Worm (Caenorhabditis elegans): Measurements from ENCODE around the gene K10D2.5.

DNA sequence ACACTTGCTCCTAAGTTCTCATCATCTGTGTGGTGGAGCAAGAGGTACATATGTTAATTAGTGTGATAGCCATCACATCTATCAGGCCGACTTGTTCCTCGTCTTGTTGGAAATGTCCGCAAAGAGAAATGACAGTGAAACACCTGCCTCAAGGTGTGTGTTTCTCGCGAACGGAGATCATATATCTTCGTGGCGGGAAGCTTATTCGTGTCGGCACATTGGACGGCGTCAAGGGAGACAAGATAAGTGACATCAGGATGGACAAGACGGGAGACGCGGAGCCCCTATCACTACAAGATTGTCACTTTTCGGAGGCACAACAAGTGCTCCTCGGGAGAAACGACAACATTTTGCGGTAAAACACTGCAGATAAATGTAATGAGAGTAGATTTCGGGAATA is 32.8 kb upstream of the K10D2.5 start:
- TF ChIP-seq him-1 (tag; optimal IDR thresholded peaks at IDR 0.05) (no peak), dao-5 (tag; optimal IDR thresholded peaks at IDR 0.05) (no peak)
